Fruit fly (Drosophila melanogaster) whole organism, embryonic: ENCODE data around the gene ND-SGDH.

Experiments
- Asciz ChIP-seq: fragments of 200-800 bp; sonication (Bioruptor generic); optimal IDR thresholded peaks from 2 replicates; lab custom pipeline; 2017; ENCODE audit warnings: missing biosample characterization, mild to moderate bottlenecking, missing genetic modification characterization, missing genetic modification reagents
- CG10462 ChIP-seq: fragments of 200-800 bp; sonication (Bioruptor generic); optimal IDR thresholded peaks from 2 replicates; lab custom pipeline; 2016; ENCODE audit warnings: missing biosample characterization, missing genetic modification characterization
- CG12155 ChIP-seq: fragments of 200-800 bp; sonication (Bioruptor generic); optimal IDR thresholded peaks from 3 replicates; lab custom pipeline; 2016; ENCODE audit warnings: missing biosample characterization, missing genetic modification characterization
- CG13123 ChIP-seq: fragments of 200-800 bp; sonication (Bioruptor generic); optimal IDR thresholded peaks from 2 replicates; lab custom pipeline; 2016; ENCODE audit warnings: missing biosample characterization, missing genetic modification characterization
- CG13287 ChIP-seq: fragments of 200-800 bp; sonication (Bioruptor generic); IDR thresholded peaks from 2 replicates; pipeline ENCODE4 v1.3.6; 2022; ENCODE audit warnings: missing biosample characterization, missing genetic modification characterization; ENCODE audit not compliant: partially characterized antibody
- CG13424 ChIP-seq: fragments of 200-800 bp; sonication (Bioruptor generic); optimal IDR thresholded peaks from 2 replicates; lab custom pipeline; 2019; ENCODE audit warnings: missing biosample characterization, mild to moderate bottlenecking, missing genetic modification characterization, moderate library complexity
- CG13624 ChIP-seq: fragments of 200-800 bp; sonication (Bioruptor generic); optimal IDR thresholded peaks from 2 replicates; lab custom pipeline; 2016; ENCODE audit warnings: missing biosample characterization, missing genetic modification characterization
- CG14667 ChIP-seq: fragments of 200-800 bp; sonication (Bioruptor generic); IDR thresholded peaks from 2 replicates; pipeline ENCODE4 v1.3.6; 2022; ENCODE audit warnings: missing biosample characterization, missing genetic modification characterization
- CG14965 ChIP-seq: fragments of 200-800 bp; sonication (Bioruptor generic); optimal IDR thresholded peaks from 2 replicates; lab custom pipeline; 2016; ENCODE audit warnings: missing biosample characterization, missing genetic modification characterization, borderline replicate concordance
- CG15073 ChIP-seq: fragments of 200-800 bp; sonication (Bioruptor generic); optimal IDR thresholded peaks from 2 replicates; lab custom pipeline; 2016; ENCODE audit warnings: missing biosample characterization, missing genetic modification characterization
- CG1603 ChIP-seq: fragments of 200-800 bp; sonication (Bioruptor generic); optimal IDR thresholded peaks from 2 replicates; lab custom pipeline; 2019; ENCODE audit warnings: missing biosample characterization, mild to moderate bottlenecking, missing genetic modification characterization, moderate library complexity
- CG17361 ChIP-seq: fragments of 200-800 bp; sonication (Bioruptor generic); IDR thresholded peaks from 3 replicates; pipeline ENCODE4 v1.3.6; 2022; ENCODE audit warnings: missing biosample characterization, missing genetic modification characterization
- CG17385 ChIP-seq: fragments of 200-800 bp; sonication (Bioruptor generic); optimal IDR thresholded peaks from 3 replicates; lab custom pipeline; 2018; ENCODE audit warnings: missing biosample characterization, mild to moderate bottlenecking, missing genetic modification characterization
- CG1792 ChIP-seq: fragments of 200-800 bp; sonication (Bioruptor generic); optimal IDR thresholded peaks from 2 replicates; lab custom pipeline; 2016; ENCODE audit warnings: missing biosample characterization, missing genetic modification characterization
- CG3065 ChIP-seq: fragments of 200-800 bp; sonication (Bioruptor generic); optimal IDR thresholded peaks from 2 replicates; lab custom pipeline; 2016; ENCODE audit warnings: missing biosample characterization, missing genetic modification characterization
- CG4282 ChIP-seq: fragments of 200-800 bp; sonication (Bioruptor generic); optimal IDR thresholded peaks from 2 replicates; lab custom pipeline; 2016; ENCODE audit warnings: missing biosample characterization, missing genetic modification characterization
- CG4617 ChIP-seq: fragments of 200-800 bp; sonication (Bioruptor generic); optimal IDR thresholded peaks from 3 replicates; lab custom pipeline; 2016; ENCODE audit warnings: missing biosample characterization, missing genetic modification characterization, borderline replicate concordance
- CG6254 ChIP-seq: fragments of 200-800 bp; sonication (Bioruptor generic); optimal IDR thresholded peaks from 3 replicates; lab custom pipeline; 2017; ENCODE audit warnings: mild to moderate bottlenecking, missing biosample characterization, missing genetic modification reagents, missing genetic modification characterization
- CG7357 ChIP-seq: fragments of 200-800 bp; sonication (Bioruptor generic); IDR thresholded peaks from 3 replicates; pipeline ENCODE4 v1.3.6; 2022; ENCODE audit warnings: missing biosample characterization, missing genetic modification characterization
- CG7556 ChIP-seq: fragments of 200-800 bp; sonication (Bioruptor generic); optimal IDR thresholded peaks from 2 replicates; lab custom pipeline; 2017; ENCODE audit warnings: missing biosample characterization, mild to moderate bottlenecking, missing genetic modification characterization
- CG8089 ChIP-seq: fragments of 200-800 bp; sonication (Bioruptor generic); optimal IDR thresholded peaks from 3 replicates; lab custom pipeline; 2016; ENCODE audit warnings: missing biosample characterization, missing genetic modification characterization
- CG8359 ChIP-seq: fragments of 200-800 bp; sonication (Bioruptor generic); optimal IDR thresholded peaks from 2 replicates; lab custom pipeline; 2017; ENCODE audit warnings: missing biosample characterization, mild to moderate bottlenecking, missing genetic modification characterization, borderline replicate concordance
- CG9215 ChIP-seq: fragments of 200-800 bp; sonication (Bioruptor generic); IDR thresholded peaks from 2 replicates; pipeline ENCODE4 v1.3.6; 2022; ENCODE audit warnings: missing biosample characterization, missing genetic modification characterization
- Dll ChIP-seq: fragments of 200-800 bp; sonication (Bioruptor generic); IDR thresholded peaks from 4 replicates; pipeline ENCODE4 v1.3.6; 2022; ENCODE audit warnings: missing biosample characterization, missing genetic modification characterization; ENCODE audit not compliant: partially characterized antibody
- Eip74EF ChIP-seq, 2 experiments: fragments of 200-800 bp in 1 of 2; fragments of >200 bp in 1 of 2; sonication (Bioruptor generic) in 1 of 2; optimal IDR thresholded peaks; 2 replicates each; lab custom pipeline; 2017 to 2019; ENCODE audit warnings: missing biosample characterization in 2 of 2, missing genetic modification characterization in 2 of 2, mild to moderate bottlenecking in 1 of 2, moderate library complexity in 1 of 2
- GATAe ChIP-seq: fragments of 200-800 bp; sonication (Bioruptor generic); conservative IDR thresholded peaks from 2 replicates; pipeline ENCODE4 v1.3.6; 2022; ENCODE audit warnings: missing biosample characterization, missing genetic modification characterization
- Hand ChIP-seq: fragments of 200-800 bp; sonication (Bioruptor generic); optimal IDR thresholded peaks from 2 replicates; lab custom pipeline; 2017; ENCODE audit warnings: mild to moderate bottlenecking, missing biosample characterization, missing genetic modification reagents, missing genetic modification characterization
- Hr39 ChIP-seq: fragments of >200 bp; optimal IDR thresholded peaks from 2 replicates; lab custom pipeline; 2017
- Lhr ChIP-seq: fragments of 200-800 bp; sonication (Bioruptor generic); optimal IDR thresholded peaks from 3 replicates; lab custom pipeline; 2017; ENCODE audit warnings: mild to moderate bottlenecking, missing biosample characterization, missing genetic modification reagents, missing genetic modification characterization
- MESR4 ChIP-seq: fragments of 200-800 bp; sonication (Bioruptor generic); optimal IDR thresholded peaks from 2 replicates; lab custom pipeline; 2018; ENCODE audit warnings: missing biosample characterization, mild to moderate bottlenecking, missing genetic modification characterization, moderate library complexity
- NC2β ChIP-seq: fragments of 200-800 bp; sonication (Bioruptor generic); optimal IDR thresholded peaks from 2 replicates; lab custom pipeline; 2016; ENCODE audit warnings: missing biosample characterization, missing genetic modification characterization
- NfI ChIP-seq: fragments of 200-800 bp; sonication (Bioruptor generic); optimal IDR thresholded peaks from 3 replicates; lab custom pipeline; 2018; ENCODE audit warnings: missing biosample characterization, mild to moderate bottlenecking, missing genetic modification characterization, moderate library complexity
- Ptx1 ChIP-seq: fragments of 200-800 bp; sonication (Bioruptor generic); IDR thresholded peaks from 2 replicates; pipeline ENCODE4 v1.3.6; 2022; ENCODE audit warnings: missing biosample characterization, missing genetic modification characterization
- Spps ChIP-seq: fragments of 200-800 bp; sonication (Bioruptor generic); optimal IDR thresholded peaks from 2 replicates; lab custom pipeline; 2018; ENCODE audit warnings: missing biosample characterization, mild to moderate bottlenecking, missing genetic modification characterization
- Xbp1 ChIP-seq: fragments of 200-800 bp; sonication (Bioruptor generic); optimal IDR thresholded peaks from 3 replicates; lab custom pipeline; 2016; ENCODE audit warnings: missing biosample characterization, mild to moderate bottlenecking, missing genetic modification characterization
- br ChIP-seq: fragments of >200 bp; optimal IDR thresholded peaks from 2 replicates; lab custom pipeline; 2017
- cas ChIP-seq: fragments of 200-800 bp; sonication (Bioruptor generic); IDR thresholded peaks from 2 replicates; pipeline ENCODE4 v1.3.6; 2022; ENCODE audit warnings: missing biosample characterization, missing genetic modification characterization
- corto ChIP-seq: fragments of 200-800 bp; sonication (Bioruptor generic); optimal IDR thresholded peaks from 2 replicates; lab custom pipeline; 2016; ENCODE audit warnings: missing biosample characterization, mild to moderate bottlenecking, missing genetic modification characterization, moderate library complexity
- disco-r ChIP-seq: fragments of 200-800 bp; sonication (Bioruptor generic); optimal IDR thresholded peaks from 2 replicates; lab custom pipeline; 2016; ENCODE audit warnings: missing biosample characterization, missing genetic modification characterization
- fd96Cb ChIP-seq: fragments of 200-800 bp; sonication (Bioruptor generic); optimal IDR thresholded peaks from 2 replicates; lab custom pipeline; 2018; ENCODE audit warnings: missing biosample characterization, mild to moderate bottlenecking, missing genetic modification characterization, moderate library complexity
- grn ChIP-seq: fragments of 200-800 bp; sonication (Bioruptor generic); optimal IDR thresholded peaks from 3 replicates; lab custom pipeline; 2017; ENCODE audit warnings: missing biosample characterization, missing genetic modification characterization
- kay ChIP-seq: fragments of 200-800 bp; sonication (Bioruptor generic); optimal IDR thresholded peaks from 2 replicates; lab custom pipeline; 2016; ENCODE audit warnings: missing biosample characterization, missing genetic modification characterization
- ken ChIP-seq: fragments of 200-800 bp; sonication (Bioruptor generic); IDR thresholded peaks from 3 replicates; pipeline ENCODE4 v1.3.6; 2022; ENCODE audit warnings: missing biosample characterization, missing genetic modification characterization
- lbe ChIP-seq: fragments of 200-800 bp; sonication (Bioruptor generic); optimal IDR thresholded peaks from 2 replicates; lab custom pipeline; 2016; ENCODE audit warnings: missing biosample characterization, mild to moderate bottlenecking, missing genetic modification characterization
- nau ChIP-seq: fragments of 200-800 bp; sonication (Bioruptor generic); optimal IDR thresholded peaks from 3 replicates; lab custom pipeline; 2017; ENCODE audit warnings: missing biosample characterization, mild to moderate bottlenecking, missing genetic modification characterization, missing genetic modification reagents
- sd ChIP-seq: fragments of 200-800 bp; sonication (Bioruptor generic); optimal IDR thresholded peaks from 3 replicates; lab custom pipeline; 2018; ENCODE audit warnings: missing biosample characterization, mild to moderate bottlenecking, missing genetic modification characterization, moderate library complexity
- sima ChIP-seq: fragments of 200-800 bp; sonication (Bioruptor generic); optimal IDR thresholded peaks from 2 replicates; lab custom pipeline; 2016; ENCODE audit warnings: missing biosample characterization, missing genetic modification characterization
- slp2 ChIP-seq: fragments of 200-800 bp; sonication (Bioruptor generic); optimal IDR thresholded peaks from 2 replicates; lab custom pipeline; 2016; ENCODE audit warnings: missing biosample characterization, missing genetic modification characterization
- sna ChIP-seq: fragments of 200-800 bp; sonication (Bioruptor generic); IDR thresholded peaks from 2 replicates; pipeline ENCODE4 v1.3.6; 2022; ENCODE audit warnings: missing biosample characterization, missing genetic modification characterization; ENCODE audit not compliant: partially characterized antibody
- trh ChIP-seq: fragments of 200-800 bp; sonication (Bioruptor generic); optimal IDR thresholded peaks from 2 replicates; lab custom pipeline; 2016; ENCODE audit warnings: missing biosample characterization, missing genetic modification characterization
- zfh1 ChIP-seq: fragments of 200-800 bp; sonication (Bioruptor generic); IDR thresholded peaks from 3 replicates; pipeline ENCODE4 v1.3.6; 2022; ENCODE audit warnings: missing biosample characterization, missing genetic modification characterization

Gene ND-SGDH

dm6 chr3L:12136630-12137029 lies 1.8 kb downstream of the ND-SGDH start, which contains the start of the genes CG5645 and Atg12 (continued):
- TF ChIP-seq zfh1 (GFP tag; lab: Robert Waterston, UW) (peak; percentile 66; the same call in 2 of the 3 replicates), sima (no peak), CG14965 (GFP tag; lab: Kevin White, UChicago) (no peak), CG12155 (GFP tag; lab: Kevin White, UChicago) (peak; percentile 41), CG9215 (GFP tag; lab: Robert Waterston, UW) (peak; percentile 33; the same call in 1 of the 2 replicates), GATAe (GFP tag; lab: Robert Waterston, UW) (0 out of 2 replicates have a peak, but pooled peaks have one; percentile 28), Eip74EF (GFP tag; optimal IDR thresholded peaks at IDR 0.05; lab: Kevin White, UChicago) (no peak), CG14667 (peak; percentile 40), CG4282 (GFP tag; lab: Kevin White, UChicago) (no peak), CG17385 (GFP tag; lab: Kevin White, UChicago) (peak; percentile 37), CG10462 (GFP tag; lab: Kevin White, UChicago) (peak; percentile 37), CG15073 (GFP tag; lab: Kevin White, UChicago) (no peak), Xbp1 (GFP tag; lab: Kevin White, UChicago) (peak; percentile 10), CG13624 (GFP tag; lab: Kevin White, UChicago) (no peak), CG7357 (no peak), Dll (GFP tag; lab: Robert Waterston, UW) (peak; percentile 94), Ptx1 (peak; percentile 73), CG1792 (GFP tag; lab: Kevin White, UChicago) (no peak), Asciz (GFP tag; lab: Kevin White, UChicago) (no peak), CG8089 (GFP tag; lab: Kevin White, UChicago) (no peak), NfI (GFP tag; lab: Kevin White, UChicago) (peak; percentile 28), NC2β (no peak), ken (no peak), slp2 (GFP tag; lab: Kevin White, UChicago) (no peak), sna (GFP tag; lab: Robert Waterston, UW) (peak; percentile 93), kay (GFP tag; lab: Kevin White, UChicago) (peak; percentile 65), br (lab: Kevin White, UChicago) (no peak), MESR4 (no peak), Hand (GFP tag; lab: Kevin White, UChicago) (no peak), CG6254 (peak; percentile 17), nau (GFP tag; lab: Kevin White, UChicago) (no peak), CG13287 (GFP tag; lab: Robert Waterston, UW) (peak; percentile 93), Hr39 (no peak), CG3065 (GFP tag; lab: Kevin White, UChicago) (no peak), sd (tag; lab: Kevin White, UChicago) (no peak), CG8359 (no peak), Lhr (GFP tag; lab: Kevin White, UChicago) (no peak), CG4617 (GFP tag; lab: Kevin White, UChicago) (peak; percentile 81), Spps (tag; lab: Kevin White, UChicago) (no peak), disco-r (no peak), CG7556 (GFP tag; lab: Kevin White, UChicago) (peak; percentile 52), CG1603 (peak; percentile 44), trh (no peak), CG13123 (GFP tag; lab: Kevin White, UChicago) (no peak), fd96Cb (peak; percentile 62), cas (GFP tag; lab: Robert Waterston, UW) (peak; percentile 29; the same call in 1 of the 2 replicates), grn (no peak), corto (peak; percentile 54), CG13424 (tag; lab: Kevin White, UChicago) (peak; percentile 74), lbe (peak; percentile 33), CG17361 (GFP tag; lab: Robert Waterston, UW) (peak; percentile 51; the same call in 2 of the 3 replicates)
